Worm (Caenorhabditis elegans) whole organism, L4 larva: ENCODE measurements around the gene F32D8.1.

Source experiments
- lin-1 ChIP-seq: fragments of 200-800 bp; sonication (Bioruptor generic); IDR thresholded peaks from 2 replicates; pipeline ENCODE4 v1.3.6; 2022; ENCODE audit warnings: missing genetic modification reagents, missing genetic modification characterization, missing compliant biosample characterization
- lin-15B ChIP-seq: fragments of 150-350 bp; sonication (generic microtip); optimal IDR thresholded peaks from 3 replicates; lab custom pipeline; 2014; ENCODE audit warnings: missing biosample characterization, missing genetic modification characterization
- mep-1 ChIP-seq: fragments of 150-350 bp; sonication (generic microtip); optimal IDR thresholded peaks from 3 replicates; lab custom pipeline; 2014; ENCODE audit warnings: missing biosample characterization, missing genetic modification characterization
- nhr-237 ChIP-seq: sonication (generic microtip); optimal IDR thresholded peaks from 2 replicates; lab custom pipeline; 2017; ENCODE audit warnings: missing biosample characterization, missing genetic modification characterization
- sdz-12 ChIP-seq: fragments of 200-800 bp; sonication (Bioruptor generic); optimal IDR thresholded peaks from 2 replicates; lab custom pipeline; 2018; ENCODE audit warnings: mild to moderate bottlenecking, missing genetic modification characterization, missing compliant biosample characterization
- vab-7 ChIP-seq: fragments of 200-800 bp; sonication (Bioruptor generic); IDR thresholded peaks from 2 replicates; pipeline ENCODE4 v1.3.6; 2022; ENCODE audit warnings: missing genetic modification reagents, missing genetic modification characterization, missing compliant biosample characterization

DNA sequence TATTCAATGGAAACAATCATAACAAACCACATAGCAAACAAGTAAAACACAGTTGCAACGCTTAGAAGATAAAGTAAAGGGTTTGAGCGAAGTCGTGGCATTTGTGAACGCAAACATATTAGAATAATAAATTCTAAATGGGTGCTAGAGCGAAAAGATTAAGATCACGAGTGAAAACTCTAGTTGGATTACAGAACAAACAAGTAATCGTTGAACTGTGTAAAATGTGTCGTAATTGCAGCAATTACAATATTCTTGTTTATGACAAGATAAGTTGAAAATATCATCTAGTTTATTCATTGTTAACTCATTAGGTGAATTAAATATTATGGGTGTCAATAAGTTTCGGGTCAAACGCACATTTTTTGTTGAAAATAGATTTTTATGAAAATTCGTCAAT is 22.1 kb downstream of the F32D8.1 start, which contains the start of gene F32D8.8:
- TF ChIP-seq nhr-237 (tag; lab: Kevin White, UChicago) = no peak
- TF ChIP-seq mep-1 (tag; lab: Kevin White, UChicago) = no peak
- no peak for TF ChIP-seq lin-1 (GFP tag; lab: Robert Waterston, UW)
- TF ChIP-seq sdz-12 (GFP tag; lab: Kevin White, UChicago) = no peak
- no peak for TF ChIP-seq lin-15B (tag; lab: Kevin White, UChicago)
- TF ChIP-seq vab-7 (GFP tag; lab: Robert Waterston, UW) = no peak
